Fruit fly (Drosophila melanogaster) whole organism, prepupa: ENCODE measurements around the gene Eip75B.

ENCODE experiments used
- CG10631 ChIP-seq: fragments of 200-800 bp; sonication (Bioruptor generic); optimal IDR thresholded peaks from 2 replicates; lab custom pipeline; 2016; ENCODE audit warnings: missing biosample characterization, missing genetic modification characterization
- CG1621 ChIP-seq: fragments of 200-800 bp; sonication (Bioruptor generic); optimal IDR thresholded peaks from 3 replicates; lab custom pipeline; 2018; ENCODE audit warnings: missing biosample characterization, mild to moderate bottlenecking, missing genetic modification characterization
- CG16779 ChIP-seq: fragments of 200-800 bp; sonication (Bioruptor generic); optimal IDR thresholded peaks from 3 replicates; lab custom pipeline; 2017; ENCODE audit warnings: missing biosample characterization, mild to moderate bottlenecking, missing genetic modification characterization
- CG34406 ChIP-seq: fragments of 200-800 bp; sonication (Bioruptor generic); optimal IDR thresholded peaks from 3 replicates; lab custom pipeline; 2016; ENCODE audit warnings: missing biosample characterization, missing genetic modification characterization
- CG6854 ChIP-seq: fragments of 200-800 bp; sonication (Bioruptor generic); optimal IDR thresholded peaks from 2 replicates; lab custom pipeline; 2017; ENCODE audit warnings: missing biosample characterization, mild to moderate bottlenecking, missing genetic modification characterization
- Lpt ChIP-seq: fragments of 200-800 bp; sonication (Bioruptor generic); optimal IDR thresholded peaks from 3 replicates; lab custom pipeline; 2016; ENCODE audit warnings: missing biosample characterization, missing genetic modification characterization
- Met ChIP-seq: fragments of 200-800 bp; sonication (Bioruptor generic); optimal IDR thresholded peaks from 3 replicates; lab custom pipeline; 2016; ENCODE audit warnings: missing biosample characterization, missing genetic modification characterization
- Sox102F ChIP-seq: fragments of 200-800 bp; sonication (Bioruptor generic); optimal IDR thresholded peaks from 2 replicates; lab custom pipeline; 2016; ENCODE audit warnings: missing biosample characterization, mild to moderate bottlenecking, missing genetic modification characterization
- cyc ChIP-seq: fragments of 200-800 bp; sonication (Bioruptor generic); optimal IDR thresholded peaks from 3 replicates; lab custom pipeline; 2016; ENCODE audit warnings: missing biosample characterization, missing genetic modification characterization
- eg ChIP-seq: fragments of 200-800 bp; sonication (Bioruptor generic); IDR thresholded peaks from 3 replicates; pipeline ENCODE4 v1.3.6; 2022; ENCODE audit warnings: missing biosample characterization, missing genetic modification characterization
- fd85E ChIP-seq: fragments of 200-800 bp; sonication (Bioruptor generic); optimal IDR thresholded peaks from 3 replicates; lab custom pipeline; 2016; ENCODE audit warnings: missing biosample characterization, missing genetic modification characterization
- salr ChIP-seq, 2 experiments: fragments of 200-800 bp; sonication (Bioruptor generic); optimal IDR thresholded peaks; 3 replicates each; lab custom pipeline; 2016 to 2018; ENCODE audit warnings: missing biosample characterization in 2 of 2, missing genetic modification characterization in 2 of 2, mild to moderate bottlenecking in 1 of 2
- svp ChIP-seq: fragments of 200-800 bp; sonication (Bioruptor generic); peaks from one replicate; lab custom pipeline; 2016; ENCODE audit warnings: missing biosample characterization, missing genetic modification characterization
- vri ChIP-seq: fragments of 200-800 bp; sonication (Bioruptor generic); optimal IDR thresholded peaks from 3 replicates; lab custom pipeline; 2016; ENCODE audit warnings: missing biosample characterization, mild to moderate bottlenecking, missing genetic modification characterization

DNA sequence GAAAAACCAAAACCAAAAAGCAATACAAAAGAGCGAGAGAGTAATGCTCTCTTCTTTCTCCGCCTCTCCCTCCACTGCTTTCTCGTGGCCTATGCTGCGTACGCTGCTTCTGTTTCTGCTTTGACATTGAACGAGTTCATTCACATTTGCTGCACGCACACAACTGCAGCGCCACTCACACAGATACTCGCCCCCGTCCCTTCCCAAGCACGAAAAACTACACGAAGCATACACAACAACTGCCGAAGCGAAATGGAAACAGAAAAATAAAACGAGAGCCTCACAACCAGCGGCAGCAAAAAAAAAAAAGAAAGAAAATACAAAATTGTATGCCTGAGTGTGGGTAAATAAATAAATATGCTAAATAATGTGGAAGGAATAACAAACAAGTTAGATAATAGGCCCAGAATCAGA, 74.5 kb downstream of the Eip75B start:
- TF ChIP-seq Met (GFP tag; lab: Kevin White, UChicago) (peak; percentile 17), Lpt (GFP tag; lab: Kevin White, UChicago) (peak; percentile 66), CG10631 (GFP tag; lab: Kevin White, UChicago) (no peak), svp (no peak), Sox102F (GFP tag; lab: Kevin White, UChicago) (no peak), eg (GFP tag; lab: Robert Waterston, UW) (peak; percentile 49; the same call in 2 of the 3 replicates), CG16779 (tag; lab: Kevin White, UChicago) (peak; percentile 28), CG6854 (GFP tag; lab: Kevin White, UChicago) (no peak), CG1621 (peak; percentile 22), cyc (GFP tag; lab: Kevin White, UChicago) (no peak), vri (GFP tag; lab: Kevin White, UChicago) (peak; percentile 74), salr (GFP tag; optimal IDR thresholded peaks at IDR 0.05; lab: Kevin White, UChicago) (no peak), fd85E (no peak), CG34406 (GFP tag; lab: Kevin White, UChicago) (no peak)
